Fruit fly (Drosophila melanogaster) whole organism, embryonic: ENCODE measurements around the gene CG44001.

Source experiments
- CG10543 ChIP-seq: fragments of 200-800 bp; sonication (Bioruptor generic); optimal IDR thresholded peaks from 3 replicates; lab custom pipeline; 2017; ENCODE audit warnings: missing biosample characterization, mild to moderate bottlenecking, missing genetic modification characterization, moderate library complexity
- CG11695 ChIP-seq: fragments of 200-800 bp; sonication (Bioruptor generic); IDR thresholded peaks from 3 replicates; pipeline ENCODE4 v1.3.6; 2022; ENCODE audit warnings: missing biosample characterization, missing genetic modification characterization
- CG13123 ChIP-seq: fragments of 200-800 bp; sonication (Bioruptor generic); optimal IDR thresholded peaks from 2 replicates; lab custom pipeline; 2016; ENCODE audit warnings: missing biosample characterization, missing genetic modification characterization
- CG14014 ChIP-seq: fragments of 200-800 bp; sonication (Bioruptor generic); IDR thresholded peaks from 2 replicates; pipeline ENCODE4 v1.3.6; 2022; ENCODE audit warnings: missing biosample characterization, missing genetic modification characterization
- CG15601 ChIP-seq: fragments of 200-800 bp; sonication (Bioruptor generic); optimal IDR thresholded peaks from 3 replicates; lab custom pipeline; 2019; ENCODE audit warnings: missing biosample characterization, mild to moderate bottlenecking, missing genetic modification characterization, moderate library complexity
- CG1603 ChIP-seq: fragments of 200-800 bp; sonication (Bioruptor generic); optimal IDR thresholded peaks from 2 replicates; lab custom pipeline; 2019; ENCODE audit warnings: missing biosample characterization, mild to moderate bottlenecking, missing genetic modification characterization, moderate library complexity
- CG31365 ChIP-seq: fragments of 200-800 bp; sonication (Bioruptor generic); optimal IDR thresholded peaks from 2 replicates; lab custom pipeline; 2018; ENCODE audit warnings: missing biosample characterization, mild to moderate bottlenecking, missing genetic modification characterization
- CG32772 ChIP-seq: fragments of 200-800 bp; sonication (Bioruptor generic); IDR thresholded peaks from 2 replicates; pipeline ENCODE4 v1.3.6; 2022; ENCODE audit warnings: missing biosample characterization, missing genetic modification characterization
- CG33213 ChIP-seq: fragments of 200-800 bp; sonication (Bioruptor generic); optimal IDR thresholded peaks from 3 replicates; lab custom pipeline; 2016; ENCODE audit warnings: missing biosample characterization, missing genetic modification characterization
- CG3726 ChIP-seq: fragments of 200-800 bp; sonication (Bioruptor generic); IDR thresholded peaks from 3 replicates; pipeline ENCODE4, ENCODE4 v1.3.6; 2022; ENCODE audit warnings: missing biosample characterization, missing genetic modification characterization
- CG5953 ChIP-seq: fragments of 200-800 bp; sonication (Bioruptor generic); IDR thresholded peaks from 2 replicates; pipeline ENCODE4 v1.3.6; 2022; ENCODE audit warnings: missing biosample characterization, missing genetic modification characterization
- CG6791 ChIP-seq: fragments of 200-800 bp; sonication (Bioruptor generic); IDR thresholded peaks from 3 replicates; pipeline ENCODE4 v1.3.6; 2022; ENCODE audit warnings: missing biosample characterization, missing genetic modification characterization; ENCODE audit not compliant: partially characterized antibody
- D ChIP-seq, 2 experiments: fragments of 200-800 bp in 1 of 2; fragments of >200 bp in 1 of 2; sonication (Bioruptor generic) in 1 of 2; optimal IDR thresholded peaks; 2 replicates in 1 of 2; 3 replicates in 1 of 2; lab custom pipeline; 2017; ENCODE audit warnings: mild to moderate bottlenecking in 1 of 2, missing biosample characterization in 1 of 2, missing genetic modification characterization in 1 of 2, missing genetic modification reagents in 1 of 2
- Dfd ChIP-seq, 2 experiments: fragments of >200 bp; optimal IDR thresholded peaks; 2 replicates each; lab custom pipeline; 2017; ENCODE audit warnings: missing biosample characterization in 2 of 2, missing genetic modification characterization in 2 of 2
- ERR ChIP-seq: fragments of 200-800 bp; sonication (Bioruptor generic); optimal IDR thresholded peaks from 2 replicates; lab custom pipeline; 2016; ENCODE audit warnings: missing biosample characterization, missing genetic modification characterization
- Eip74EF ChIP-seq, 2 experiments: fragments of 200-800 bp in 1 of 2; fragments of >200 bp in 1 of 2; sonication (Bioruptor generic) in 1 of 2; optimal IDR thresholded peaks; 2 replicates each; lab custom pipeline; 2017 to 2019; ENCODE audit warnings: missing biosample characterization in 2 of 2, missing genetic modification characterization in 2 of 2, mild to moderate bottlenecking in 1 of 2, moderate library complexity in 1 of 2
- GATAe ChIP-seq: fragments of 200-800 bp; sonication (Bioruptor generic); conservative IDR thresholded peaks from 2 replicates; pipeline ENCODE4 v1.3.6; 2022; ENCODE audit warnings: missing biosample characterization, missing genetic modification characterization
- Hr51 ChIP-seq, 2 experiments: fragments of 200-800 bp; sonication (Bioruptor generic); optimal IDR thresholded peaks; 2 replicates in 1 of 2; 3 replicates in 1 of 2; lab custom pipeline; 2016 to 2018; ENCODE audit warnings: missing biosample characterization in 2 of 2, missing genetic modification characterization in 2 of 2, mild to moderate bottlenecking in 1 of 2, moderate library complexity in 1 of 2
- Mad ChIP-seq: fragments of 200-800 bp; sonication (Bioruptor generic); optimal IDR thresholded peaks from 2 replicates; lab custom pipeline; 2016; ENCODE audit warnings: missing biosample characterization, missing genetic modification characterization
- Nf-YA ChIP-seq: fragments of 200-800 bp; sonication (Bioruptor generic); IDR thresholded peaks from 2 replicates; pipeline ENCODE4 v1.3.6; 2022; ENCODE audit warnings: missing biosample characterization, missing genetic modification characterization
- Opbp ChIP-seq: fragments of 200-800 bp; sonication (Bioruptor generic); IDR thresholded peaks from 3 replicates; pipeline ENCODE4 v1.3.6; 2022; ENCODE audit warnings: missing biosample characterization, missing genetic modification characterization; ENCODE audit not compliant: partially characterized antibody
- Rfx ChIP-seq: fragments of 200-800 bp; sonication (Bioruptor generic); IDR thresholded peaks from 2 replicates; pipeline ENCODE4 v1.3.6; 2022; ENCODE audit warnings: missing biosample characterization, missing genetic modification characterization
- Sox100B ChIP-seq: fragments of 200-800 bp; sonication (Bioruptor generic); optimal IDR thresholded peaks from 3 replicates; lab custom pipeline; 2018; ENCODE audit warnings: missing biosample characterization, mild to moderate bottlenecking, missing genetic modification characterization
- Sry-δ ChIP-seq: fragments of 200-800 bp; sonication (Bioruptor generic); optimal IDR thresholded peaks from 2 replicates; lab custom pipeline; 2016; ENCODE audit warnings: missing biosample characterization, missing genetic modification characterization
- al ChIP-seq: fragments of 200-800 bp; sonication (Bioruptor generic); IDR thresholded peaks from 2 replicates; pipeline ENCODE4 v1.3.6; 2022; ENCODE audit warnings: missing biosample characterization, missing genetic modification characterization
- ap ChIP-seq: fragments of 200-800 bp; sonication (Bioruptor generic); IDR thresholded peaks from 2 replicates; pipeline ENCODE4 v1.3.6; 2022; ENCODE audit warnings: missing biosample characterization, missing genetic modification characterization
- bsh ChIP-seq, 2 experiments: fragments of 200-800 bp; sonication (Bioruptor generic); optimal IDR thresholded peaks; 2 replicates each; lab custom pipeline; 2017 to 2018; ENCODE audit warnings: mild to moderate bottlenecking in 2 of 2, missing biosample characterization in 2 of 2, missing genetic modification characterization in 2 of 2, moderate library complexity in 1 of 2
- cato ChIP-seq: fragments of 200-800 bp; sonication (Bioruptor generic); optimal IDR thresholded peaks from 2 replicates; lab custom pipeline; 2016; ENCODE audit warnings: missing biosample characterization, missing genetic modification characterization, borderline replicate concordance
- inv ChIP-seq: fragments of 200-800 bp; sonication (Bioruptor generic); IDR thresholded peaks from 2 replicates; pipeline ENCODE4 v1.3.6; 2022; ENCODE audit warnings: missing biosample characterization, missing genetic modification characterization; ENCODE audit not compliant: partially characterized antibody
- jumu ChIP-seq: fragments of 200-800 bp; sonication (Bioruptor generic); optimal IDR thresholded peaks from 3 replicates; lab custom pipeline; 2016; ENCODE audit warnings: missing biosample characterization, missing genetic modification characterization
- ken ChIP-seq: fragments of 200-800 bp; sonication (Bioruptor generic); IDR thresholded peaks from 3 replicates; pipeline ENCODE4 v1.3.6; 2022; ENCODE audit warnings: missing biosample characterization, missing genetic modification characterization
- lola ChIP-seq, 3 experiments: fragments of >200 bp in 2 of 3; fragments of 200-800 bp in 1 of 3; sonication (Bioruptor generic) in 1 of 3; optimal IDR thresholded peaks; 2 replicates each; lab custom pipeline; 2017 to 2019; ENCODE audit warnings: missing biosample characterization in 3 of 3, missing genetic modification characterization in 3 of 3, mild to moderate bottlenecking in 1 of 3, moderate library complexity in 1 of 3
- nmo ChIP-seq: fragments of 200-800 bp; sonication (Bioruptor generic); optimal IDR thresholded peaks from 2 replicates; lab custom pipeline; 2018; ENCODE audit warnings: missing biosample characterization, mild to moderate bottlenecking, missing genetic modification characterization, moderate library complexity
- nom ChIP-seq: fragments of 200-800 bp; sonication (Bioruptor generic); optimal IDR thresholded peaks from 2 replicates; lab custom pipeline; 2017; ENCODE audit warnings: missing biosample characterization, missing genetic modification characterization, mild to moderate bottlenecking, moderate library complexity, missing genetic modification reagents
- org-1 ChIP-seq: fragments of 200-800 bp; sonication (Bioruptor generic); optimal IDR thresholded peaks from 2 replicates; lab custom pipeline; 2017; ENCODE audit warnings: missing biosample characterization, missing genetic modification characterization
- pum ChIP-seq: fragments of 200-800 bp; sonication (Bioruptor generic); optimal IDR thresholded peaks from 2 replicates; lab custom pipeline; 2016; ENCODE audit warnings: missing biosample characterization, missing genetic modification characterization
- ranshi ChIP-seq: fragments of 200-800 bp; sonication (Bioruptor generic); IDR thresholded peaks from 2 replicates; pipeline ENCODE4 v1.3.6; 2022; ENCODE audit warnings: missing biosample characterization, missing genetic modification characterization
- repo ChIP-seq: fragments of 200-800 bp; sonication (Bioruptor generic); optimal IDR thresholded peaks from 2 replicates; lab custom pipeline; 2016; ENCODE audit warnings: missing biosample characterization, missing genetic modification characterization
- sens ChIP-seq: fragments of 200-800 bp; sonication (Bioruptor generic); peaks from one replicate; lab custom pipeline; 2016; ENCODE audit warnings: missing biosample characterization, missing genetic modification characterization
- sob ChIP-seq: fragments of 200-800 bp; sonication (Bioruptor generic); IDR thresholded peaks from 2 replicates; pipeline ENCODE4 v1.3.6; 2022; ENCODE audit warnings: missing biosample characterization, missing genetic modification characterization
- stwl ChIP-seq: fragments of 200-800 bp; sonication (Bioruptor generic); optimal IDR thresholded peaks from 3 replicates; lab custom pipeline; 2018; ENCODE audit warnings: missing biosample characterization, mild to moderate bottlenecking, missing genetic modification characterization, moderate library complexity
- tin ChIP-seq: fragments of 200-800 bp; sonication (Bioruptor generic); optimal IDR thresholded peaks from 3 replicates; lab custom pipeline; 2016; ENCODE audit warnings: missing biosample characterization, missing genetic modification characterization
- tna ChIP-seq: fragments of 200-800 bp; sonication (Bioruptor generic); IDR thresholded peaks from 2 replicates; pipeline ENCODE4 v1.3.6; 2022; ENCODE audit warnings: missing biosample characterization, missing genetic modification characterization; ENCODE audit not compliant: partially characterized antibody
- twi ChIP-seq: fragments of 200-800 bp; optimal IDR thresholded peaks from 2 replicates; lab custom pipeline; 2019; ENCODE audit warnings: missing biosample characterization, mild to moderate bottlenecking, missing genetic modification characterization, moderate library complexity
- unc-4 ChIP-seq: fragments of 200-800 bp; sonication (Bioruptor generic); IDR thresholded peaks from 2 replicates; pipeline ENCODE4 v1.3.6; 2022; ENCODE audit warnings: missing biosample characterization, missing genetic modification characterization; ENCODE audit not compliant: partially characterized antibody
- vvl ChIP-seq: fragments of 200-800 bp; sonication (Bioruptor generic); IDR thresholded peaks from 2 replicates; pipeline ENCODE4 v1.3.6; 2022; ENCODE audit warnings: missing biosample characterization, missing genetic modification characterization
- zen2 ChIP-seq: fragments of 200-800 bp; sonication (Bioruptor generic); IDR thresholded peaks from 3 replicates; pipeline ENCODE4 v1.3.6; 2022; ENCODE audit warnings: missing biosample characterization, missing genetic modification characterization; ENCODE audit not compliant: partially characterized antibody

The CG44001 gene

dm6 chr2L:5000919-5001581, 42.0 kb upstream of the CG44001 start (continued):
- TF ChIP-seq Mad (no peak), ken (peak; percentile 28; the same call in 1 of the 3 replicates), CG5953 (GFP tag; lab: Robert Waterston, UW) (peak; percentile 52; the same call in 1 of the 2 replicates), CG10543 (GFP tag; lab: Kevin White, UChicago) (peak; percentile 64), CG15601 (tag; lab: Kevin White, UChicago) (no peak), Dfd (GFP tag; optimal IDR thresholded peaks at IDR 0.05; lab: Kevin White, UChicago) (peak in 1 of 2 experiments; percentile 98), ranshi (GFP tag; lab: Robert Waterston, UW) (peak; percentile 41; the same call in 1 of the 2 replicates), ap (peak; percentile 53; the same call in 1 of the 2 replicates), tin (GFP tag; lab: Kevin White, UChicago) (no peak), vvl (GFP tag; lab: Robert Waterston, UW) (peak; percentile 6), CG32772 (GFP tag; lab: Robert Waterston, UW) (peak; percentile 47; the same call in 1 of the 2 replicates), CG6791 (GFP tag; lab: Robert Waterston, UW) (peak; percentile 60; the same call in 1 of the 3 replicates), D (optimal IDR thresholded peaks at IDR 0.05; lab: Kevin White, UChicago) (peak; percentile 57), D (GFP tag; optimal IDR thresholded peaks at IDR 0.05; lab: Kevin White, UChicago) (no peak), sens (GFP tag; lab: Kevin White, UChicago) (peak; percentile 11), Eip74EF (GFP tag; optimal IDR thresholded peaks at IDR 0.05; lab: Kevin White, UChicago) (peak in 1 of 2 experiments; percentile 100), org-1 (GFP tag; lab: Kevin White, UChicago) (no peak), al (GFP tag; lab: Robert Waterston, UW) (0 out of 2 replicates have a peak, but pooled peaks have one; percentile 25), sob (GFP tag; lab: Robert Waterston, UW) (0 out of 2 replicates have a peak, but pooled peaks have one; percentile 9), Sox100B (GFP tag; lab: Kevin White, UChicago) (no peak), CG14014 (GFP tag; lab: Robert Waterston, UW) (peak; percentile 52), repo (no peak), stwl (tag; lab: Kevin White, UChicago) (peak; percentile 24), Rfx (peak; percentile 54), CG33213 (GFP tag; lab: Kevin White, UChicago) (no peak), Opbp (GFP tag; lab: Robert Waterston, UW) (peak; percentile 67; the same call in 2 of the 3 replicates), nom (GFP tag; lab: Kevin White, UChicago) (no peak), cato (no peak), CG13123 (GFP tag; lab: Kevin White, UChicago) (no peak), Sry-δ (no peak), twi (no peak), CG31365 (tag; lab: Kevin White, UChicago) (peak; percentile 100), inv (GFP tag; lab: Robert Waterston, UW) (0 out of 2 replicates have a peak, but pooled peaks have one; percentile 10), zen2 (no peak), unc-4 (GFP tag; lab: Robert Waterston, UW) (0 out of 2 replicates have a peak, but pooled peaks have one; percentile 36), CG1603 (tag; lab: Kevin White, UChicago) (peak; percentile 84), Hr51 (GFP tag; optimal IDR thresholded peaks at IDR 0.05; lab: Kevin White, UChicago) (no peak), nmo (GFP tag; lab: Kevin White, UChicago) (peak; percentile 2), Nf-YA (GFP tag; lab: Robert Waterston, UW) (no peak), CG3726 (GFP tag; lab: Robert Waterston, UW) (no peak; the same call in 2 of the 3 replicates), bsh (GFP tag; optimal IDR thresholded peaks at IDR 0.05; lab: Kevin White, UChicago) (no peak), tna (GFP tag; lab: Robert Waterston, UW) (peak; percentile 19; the same call in 1 of the 2 replicates), CG11695 (GFP tag; lab: Robert Waterston, UW) (peak; percentile 6; the same call in 1 of the 3 replicates), ERR (GFP tag; lab: Kevin White, UChicago) (peak; percentile 49), lola (GFP tag; optimal IDR thresholded peaks at IDR 0.05; lab: Kevin White, UChicago) (peak in 1 of 3 experiments; percentile 55), jumu (GFP tag; lab: Kevin White, UChicago) (no peak), GATAe (GFP tag; lab: Robert Waterston, UW) (no peak; the same call in 1 of the 2 replicates), pum (GFP tag; lab: Kevin White, UChicago) (no peak)
